Worm (Caenorhabditis elegans) whole organism, L4 larva: ENCODE results near the gene zzz-1.

Experiments used
- Y75B8A.6 ChIP-seq: fragments of 200-800 bp; sonication (Bioruptor generic); IDR thresholded peaks from 2 replicates; pipeline ENCODE4 v1.3.6; 2022; ENCODE audit warnings: missing genetic modification reagents, missing genetic modification characterization, missing compliant biosample characterization
- ceh-82 ChIP-seq: sonication (generic microtip); optimal IDR thresholded peaks from 2 replicates; lab custom pipeline; 2017; ENCODE audit warnings: missing biosample characterization, missing genetic modification characterization
- daf-8 ChIP-seq: fragments of 200-800 bp; sonication (Bioruptor generic); IDR thresholded peaks from 2 replicates; pipeline ENCODE4 v1.3.6; 2022; ENCODE audit warnings: missing genetic modification characterization, missing compliant biosample characterization
- fkh-10 ChIP-seq: fragments of 150-350 bp; optimal IDR thresholded peaks from 2 replicates; lab custom pipeline; 2014; ENCODE audit warnings: missing biosample characterization, missing genetic modification reagents, missing genetic modification characterization
- lir-3 ChIP-seq: sonication (generic microtip); optimal IDR thresholded peaks from 2 replicates; lab custom pipeline; 2016; ENCODE audit warnings: mild to moderate bottlenecking, missing genetic modification characterization, missing compliant biosample characterization
- nhr-111 ChIP-seq: fragments of 200-800 bp; sonication (Bioruptor generic); optimal IDR thresholded peaks from 2 replicates; lab custom pipeline; 2018; ENCODE audit warnings: mild to moderate bottlenecking, missing genetic modification characterization, missing compliant biosample characterization
- nhr-28 ChIP-seq: fragments of 150-350 bp; optimal IDR thresholded peaks from 2 replicates; lab custom pipeline; 2014; ENCODE audit warnings: missing biosample characterization, missing genetic modification characterization

DNA sequence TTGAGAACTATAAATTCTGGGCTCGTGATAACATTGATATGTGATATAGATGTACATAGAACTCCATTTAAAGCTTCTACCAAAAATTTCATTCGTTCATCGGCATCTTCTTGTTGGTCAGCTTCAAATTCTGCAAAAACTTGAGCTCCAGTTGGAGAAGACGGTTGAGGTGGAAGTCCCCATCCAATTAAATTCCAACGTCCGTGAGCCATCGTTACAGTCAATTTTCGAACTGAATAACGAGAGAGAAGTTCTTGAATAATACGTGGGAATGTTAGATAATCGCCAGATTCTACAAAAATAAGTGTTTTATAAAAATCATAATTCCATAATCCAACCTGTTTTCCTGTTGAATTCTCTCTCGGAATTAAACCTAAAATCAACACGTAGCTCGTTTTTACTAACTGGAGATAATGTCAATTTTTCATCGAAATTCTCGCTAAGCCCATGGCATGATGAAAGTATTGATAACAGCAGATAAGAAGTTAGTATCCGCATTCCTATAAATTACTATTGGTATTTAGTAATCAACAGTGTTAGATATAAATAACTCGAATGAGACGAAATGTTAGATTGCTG lies 49.4 kb upstream of the zzz-1 start, which contains the start of gene pigt-1:
- TF ChIP-seq nhr-111 (GFP tag; lab: Kevin White, UChicago): no peak
- TF ChIP-seq nhr-28 (tag; lab: Kevin White, UChicago): no peak
- TF ChIP-seq daf-8 (GFP tag; lab: Robert Waterston, UW): no peak
- TF ChIP-seq fkh-10 (GFP tag; lab: Kevin White, UChicago): no peak
- TF ChIP-seq Y75B8A.6: no peak
- TF ChIP-seq lir-3 (tag; lab: Kevin White, UChicago): no peak
- TF ChIP-seq ceh-82 (tag; lab: Kevin White, UChicago): no peak
